Worm (Caenorhabditis elegans): Measurements from ENCODE around the gene ttr-15.

ce11 chrIII:10332560-10332959, 5.1 kb upstream of the ttr-15 start, which contains the start of gene T07C4.12:
- TF ChIP-seq blmp-1 (tag; optimal IDR thresholded peaks at IDR 0.05) (no peak), ceh-43 (GFP tag; optimal IDR thresholded peaks at IDR 0.05) (no peak), snpc-4 (tag; optimal IDR thresholded peaks at IDR 0.05) (no peak)
